Fruit fly (Drosophila melanogaster) whole organism, embryonic: Measurements from ENCODE around the gene Cdc14.
A peak's percentile ranks its signal among the peaks of the same experiment; 100 is the strongest.

Experiments
- B-H2 ChIP-seq: fragments of 200-800 bp; sonication (Bioruptor generic); optimal IDR thresholded peaks from 2 replicates; lab custom pipeline; 2018; ENCODE audit warnings: missing biosample characterization, mild to moderate bottlenecking, missing genetic modification characterization
- Bteb2 ChIP-seq: fragments of 200-800 bp; sonication (Bioruptor generic); optimal IDR thresholded peaks from 2 replicates; lab custom pipeline; 2016; ENCODE audit warnings: missing biosample characterization, missing genetic modification characterization
- CG10462 ChIP-seq: fragments of 200-800 bp; sonication (Bioruptor generic); optimal IDR thresholded peaks from 2 replicates; lab custom pipeline; 2016; ENCODE audit warnings: missing biosample characterization, missing genetic modification characterization
- CG10543 ChIP-seq: fragments of 200-800 bp; sonication (Bioruptor generic); optimal IDR thresholded peaks from 3 replicates; lab custom pipeline; 2017; ENCODE audit warnings: missing biosample characterization, mild to moderate bottlenecking, missing genetic modification characterization, moderate library complexity
- CG10979 ChIP-seq: fragments of 200-800 bp; sonication (Bioruptor generic); optimal IDR thresholded peaks from 2 replicates; lab custom pipeline; 2018; ENCODE audit warnings: missing biosample characterization, mild to moderate bottlenecking, missing genetic modification characterization, moderate library complexity
- CG11504 ChIP-seq: fragments of 200-800 bp; sonication (Bioruptor generic); optimal IDR thresholded peaks from 3 replicates; lab custom pipeline; 2019; ENCODE audit warnings: missing biosample characterization, mild to moderate bottlenecking, missing genetic modification characterization, moderate library complexity
- CG11695 ChIP-seq: fragments of 200-800 bp; sonication (Bioruptor generic); IDR thresholded peaks from 3 replicates; pipeline ENCODE4 v1.3.6; 2022; ENCODE audit warnings: missing biosample characterization, missing genetic modification characterization
- CG12299 ChIP-seq: fragments of 200-800 bp; sonication (Bioruptor generic); optimal IDR thresholded peaks from 2 replicates; lab custom pipeline; 2018; ENCODE audit warnings: missing biosample characterization, mild to moderate bottlenecking, missing genetic modification characterization
- CG12391 ChIP-seq: fragments of 200-800 bp; sonication (Bioruptor generic); optimal IDR thresholded peaks from 3 replicates; lab custom pipeline; 2018; ENCODE audit warnings: missing biosample characterization, mild to moderate bottlenecking, missing genetic modification characterization, moderate library complexity
- CG12659 ChIP-seq: fragments of 200-800 bp; sonication (Bioruptor generic); optimal IDR thresholded peaks from 3 replicates; lab custom pipeline; 2017; ENCODE audit warnings: mild to moderate bottlenecking, missing biosample characterization, missing genetic modification reagents, missing genetic modification characterization
- CG15269 ChIP-seq: fragments of 200-800 bp; sonication (Bioruptor generic); optimal IDR thresholded peaks from 2 replicates; lab custom pipeline; 2018; ENCODE audit warnings: missing biosample characterization, mild to moderate bottlenecking, missing genetic modification characterization, moderate library complexity
- CG15696 ChIP-seq: fragments of 200-800 bp; sonication (Bioruptor generic); optimal IDR thresholded peaks from 2 replicates; lab custom pipeline; 2019; ENCODE audit warnings: missing biosample characterization, mild to moderate bottlenecking, missing genetic modification characterization, moderate library complexity
- CG17912 ChIP-seq: fragments of 200-800 bp; sonication (Bioruptor generic); optimal IDR thresholded peaks from 2 replicates; lab custom pipeline; 2018; ENCODE audit warnings: missing biosample characterization, mild to moderate bottlenecking, missing genetic modification characterization
- CG2199 ChIP-seq: fragments of 200-800 bp; sonication (Bioruptor generic); IDR thresholded peaks from 3 replicates; pipeline ENCODE4 v1.3.6; 2022; ENCODE audit warnings: missing biosample characterization, missing genetic modification characterization
- CG31441 ChIP-seq: fragments of 200-800 bp; sonication (Bioruptor generic); IDR thresholded peaks from 2 replicates; pipeline ENCODE4 v1.3.6; 2022; ENCODE audit warnings: missing biosample characterization, missing genetic modification characterization
- CG3838 ChIP-seq: fragments of 200-800 bp; sonication (Bioruptor generic); optimal IDR thresholded peaks from 3 replicates; lab custom pipeline; 2016; ENCODE audit warnings: missing biosample characterization, missing genetic modification characterization
- CG4282 ChIP-seq: fragments of 200-800 bp; sonication (Bioruptor generic); optimal IDR thresholded peaks from 2 replicates; lab custom pipeline; 2016; ENCODE audit warnings: missing biosample characterization, missing genetic modification characterization
- CG4854 ChIP-seq: fragments of 200-800 bp; sonication (Bioruptor generic); optimal IDR thresholded peaks from 2 replicates; lab custom pipeline; 2016; ENCODE audit warnings: missing biosample characterization, missing genetic modification characterization, inconsistent platforms
- CG5245 ChIP-seq: fragments of 200-800 bp; sonication (Bioruptor generic); optimal IDR thresholded peaks from 3 replicates; lab custom pipeline; 2016; ENCODE audit warnings: missing biosample characterization, missing genetic modification characterization
- CG6813 ChIP-seq: fragments of 200-800 bp; sonication (Bioruptor generic); optimal IDR thresholded peaks from 2 replicates; lab custom pipeline; 2017; ENCODE audit warnings: missing biosample characterization, missing genetic modification characterization, mild to moderate bottlenecking, moderate library complexity, missing genetic modification reagents
- CG7357 ChIP-seq: fragments of 200-800 bp; sonication (Bioruptor generic); IDR thresholded peaks from 3 replicates; pipeline ENCODE4 v1.3.6; 2022; ENCODE audit warnings: missing biosample characterization, missing genetic modification characterization
- CG7963 ChIP-seq: fragments of 200-800 bp; sonication (Bioruptor generic); IDR thresholded peaks from 3 replicates; pipeline ENCODE4 v1.3.6; 2022; ENCODE audit warnings: missing biosample characterization, missing genetic modification characterization; ENCODE audit not compliant: partially characterized antibody
- CG7987 ChIP-seq: fragments of 200-800 bp; sonication (Bioruptor generic); optimal IDR thresholded peaks from 2 replicates; lab custom pipeline; 2018; ENCODE audit warnings: missing biosample characterization, mild to moderate bottlenecking, missing genetic modification characterization, moderate library complexity
- CTCF ChIP-seq: fragments of 200-800 bp; sonication (Bioruptor generic); optimal IDR thresholded peaks from 2 replicates; lab custom pipeline; 2017; ENCODE audit warnings: missing biosample characterization, mild to moderate bottlenecking, missing genetic modification characterization, moderate library complexity
- Dek ChIP-seq: fragments of 200-800 bp; sonication (Bioruptor generic); optimal IDR thresholded peaks from 3 replicates; lab custom pipeline; 2019; ENCODE audit warnings: missing biosample characterization, mild to moderate bottlenecking, missing genetic modification characterization, moderate library complexity
- E2f1 ChIP-seq: fragments of 200-800 bp; sonication (Bioruptor generic); IDR thresholded peaks from 2 replicates; pipeline ENCODE4 v1.3.6; 2022; ENCODE audit warnings: missing biosample characterization, missing genetic modification characterization
- Ets97D ChIP-seq: fragments of 200-800 bp; sonication (Bioruptor generic); optimal IDR thresholded peaks from 3 replicates; lab custom pipeline; 2016; ENCODE audit warnings: missing biosample characterization, missing genetic modification characterization
- Gug ChIP-seq: fragments of 200-800 bp; sonication (Bioruptor generic); IDR thresholded peaks from 4 replicates; pipeline ENCODE4 v1.3.6; 2022; ENCODE audit warnings: missing biosample characterization, missing genetic modification characterization
- Kr ChIP-seq: fragments of 200-800 bp; sonication (Bioruptor generic); optimal IDR thresholded peaks from 2 replicates; lab custom pipeline; 2017; ENCODE audit warnings: missing biosample characterization, mild to moderate bottlenecking, missing genetic modification characterization
- Lhr ChIP-seq: fragments of 200-800 bp; sonication (Bioruptor generic); optimal IDR thresholded peaks from 3 replicates; lab custom pipeline; 2017; ENCODE audit warnings: mild to moderate bottlenecking, missing biosample characterization, missing genetic modification reagents, missing genetic modification characterization
- MESR4 ChIP-seq: fragments of 200-800 bp; sonication (Bioruptor generic); optimal IDR thresholded peaks from 2 replicates; lab custom pipeline; 2018; ENCODE audit warnings: missing biosample characterization, mild to moderate bottlenecking, missing genetic modification characterization, moderate library complexity
- Mrtf ChIP-seq: fragments of 200-800 bp; sonication (Bioruptor generic); IDR thresholded peaks from 3 replicates; pipeline ENCODE4 v1.3.6; 2022; ENCODE audit warnings: missing biosample characterization, missing genetic modification characterization
- Spps ChIP-seq: fragments of 200-800 bp; sonication (Bioruptor generic); optimal IDR thresholded peaks from 2 replicates; lab custom pipeline; 2018; ENCODE audit warnings: missing biosample characterization, mild to moderate bottlenecking, missing genetic modification characterization
- Sry-δ ChIP-seq: fragments of 200-800 bp; sonication (Bioruptor generic); optimal IDR thresholded peaks from 2 replicates; lab custom pipeline; 2016; ENCODE audit warnings: missing biosample characterization, missing genetic modification characterization
- ab ChIP-seq: fragments of 200-800 bp; sonication (Bioruptor generic); optimal IDR thresholded peaks from 2 replicates; lab custom pipeline; 2016; ENCODE audit warnings: missing biosample characterization, missing genetic modification characterization
- ci ChIP-seq: fragments of 200-800 bp; sonication (Bioruptor generic); IDR thresholded peaks from 3 replicates; pipeline ENCODE4 v1.3.6; 2022; ENCODE audit warnings: missing biosample characterization, missing genetic modification characterization
- dmrt99B ChIP-seq: fragments of 200-800 bp; sonication (Bioruptor generic); optimal IDR thresholded peaks from 2 replicates; lab custom pipeline; 2018; ENCODE audit warnings: missing biosample characterization, mild to moderate bottlenecking, missing genetic modification characterization, moderate library complexity
- dpn ChIP-seq, 2 experiments: fragments of 200-800 bp; sonication (Bioruptor generic); optimal IDR thresholded peaks; 3 replicates each; lab custom pipeline; 2016; ENCODE audit warnings: missing biosample characterization in 2 of 2, missing genetic modification characterization in 2 of 2
- ems ChIP-seq: fragments of 200-800 bp; sonication (Bioruptor generic); optimal IDR thresholded peaks from 3 replicates; lab custom pipeline; 2016; ENCODE audit warnings: missing biosample characterization, missing genetic modification characterization
- gfzf ChIP-seq: fragments of 200-800 bp; sonication (Bioruptor generic); optimal IDR thresholded peaks from 2 replicates; lab custom pipeline; 2016; ENCODE audit warnings: missing biosample characterization, mild to moderate bottlenecking, missing genetic modification characterization, moderate library complexity
- gt ChIP-seq: fragments of 200-800 bp; sonication (Bioruptor generic); IDR thresholded peaks from 2 replicates; pipeline ENCODE4 v1.3.6; 2022; ENCODE audit warnings: missing biosample characterization, missing genetic modification characterization
- insv ChIP-seq, 2 experiments: fragments of 200-800 bp; sonication (Bioruptor generic); optimal IDR thresholded peaks; 3 replicates each; lab custom pipeline; 2016 to 2018; ENCODE audit warnings: missing biosample characterization in 2 of 2, missing genetic modification characterization in 2 of 2
- jumu ChIP-seq: fragments of 200-800 bp; sonication (Bioruptor generic); optimal IDR thresholded peaks from 3 replicates; lab custom pipeline; 2016; ENCODE audit warnings: missing biosample characterization, missing genetic modification characterization
- p53 ChIP-seq: fragments of 200-800 bp; sonication (Bioruptor generic); optimal IDR thresholded peaks from 2 replicates; lab custom pipeline; 2016; ENCODE audit warnings: missing biosample characterization, missing genetic modification characterization
- pnt ChIP-seq: fragments of 200-800 bp; sonication (Bioruptor generic); optimal IDR thresholded peaks from 3 replicates; lab custom pipeline; 2016; ENCODE audit warnings: missing biosample characterization, missing genetic modification characterization
- repo ChIP-seq: fragments of 200-800 bp; sonication (Bioruptor generic); optimal IDR thresholded peaks from 2 replicates; lab custom pipeline; 2016; ENCODE audit warnings: missing biosample characterization, missing genetic modification characterization
- so ChIP-seq: fragments of 200-800 bp; sonication (Bioruptor generic); IDR thresholded peaks from 3 replicates; pipeline ENCODE4 v1.3.6; 2022; ENCODE audit warnings: missing biosample characterization, missing genetic modification characterization
- stc ChIP-seq: fragments of 200-800 bp; sonication (Bioruptor generic); IDR thresholded peaks from 2 replicates; pipeline ENCODE4 v1.3.6; 2022; ENCODE audit warnings: missing biosample characterization, missing genetic modification characterization
- tx ChIP-seq: fragments of 200-800 bp; sonication (Bioruptor generic); optimal IDR thresholded peaks from 2 replicates; lab custom pipeline; 2016; ENCODE audit warnings: missing biosample characterization, missing genetic modification characterization
- zfh1 ChIP-seq: fragments of 200-800 bp; sonication (Bioruptor generic); IDR thresholded peaks from 3 replicates; pipeline ENCODE4 v1.3.6; 2022; ENCODE audit warnings: missing biosample characterization, missing genetic modification characterization

Cdc14 gene

dm6 chr2L:7808886-7809698, 1.4 kb downstream of the Cdc14 start (continued):
- TF ChIP-seq zfh1 (0 out of 3 replicates have a peak, but pooled peaks have one; percentile 3), repo (GFP tag; lab: Kevin White, UChicago) (no peak), insv (GFP tag; optimal IDR thresholded peaks at IDR 0.05; lab: Kevin White, UChicago) (peak in 1 of 2 experiments; percentile 60), jumu (GFP tag; lab: Kevin White, UChicago) (no peak), Ets97D (no peak), Lhr (GFP tag; lab: Kevin White, UChicago) (no peak), tx (GFP tag; lab: Kevin White, UChicago) (no peak), pnt (GFP tag; lab: Kevin White, UChicago) (no peak), CG10462 (GFP tag; lab: Kevin White, UChicago) (no peak), CG31441 (no peak), CG4282 (GFP tag; lab: Kevin White, UChicago) (no peak), CG5245 (GFP tag; lab: Kevin White, UChicago) (no peak), B-H2 (GFP tag; lab: Kevin White, UChicago) (no peak), MESR4 (no peak), CG7987 (GFP tag; lab: Kevin White, UChicago) (no peak), Bteb2 (GFP tag; lab: Kevin White, UChicago) (no peak), CG11504 (tag; lab: Kevin White, UChicago) (no peak), CG4854 (no peak), CG15696 (tag; lab: Kevin White, UChicago) (no peak), dmrt99B (tag; lab: Kevin White, UChicago) (no peak), ems (GFP tag; lab: Kevin White, UChicago) (no peak), dpn (GFP tag; optimal IDR thresholded peaks at IDR 0.05; lab: Kevin White, UChicago) (no peak), CG2199 (GFP tag; lab: Robert Waterston, UW) (0 out of 3 replicates have a peak, but pooled peaks have one; percentile 8), CG17912 (GFP tag; lab: Kevin White, UChicago) (no peak), CG7963 (GFP tag; lab: Robert Waterston, UW) (no peak), gfzf (GFP tag; lab: Kevin White, UChicago) (no peak), CG15269 (tag; lab: Kevin White, UChicago) (no peak), p53 (GFP tag; lab: Kevin White, UChicago) (no peak), Kr (GFP tag; lab: Kevin White, UChicago) (no peak), CG10979 (tag; lab: Kevin White, UChicago) (no peak), CG12391 (tag; lab: Kevin White, UChicago) (no peak), CG11695 (GFP tag; lab: Robert Waterston, UW) (no peak), CG12299 (tag; lab: Kevin White, UChicago) (no peak), CG6813 (GFP tag; lab: Kevin White, UChicago) (no peak), ci (GFP tag; lab: Robert Waterston, UW) (no peak; the same call in 2 of the 3 replicates), gt (GFP tag; lab: Robert Waterston, UW) (no peak), CG12659 (no peak), CTCF (GFP tag; lab: Kevin White, UChicago) (peak; percentile 89), Sry-δ (GFP tag; lab: Kevin White, UChicago) (no peak), Dek (no peak), CG7357 (GFP tag; lab: Robert Waterston, UW) (no peak), Spps (tag; lab: Kevin White, UChicago) (no peak), ab (GFP tag; lab: Kevin White, UChicago) (no peak), Gug (GFP tag; lab: Robert Waterston, UW) (no peak), stc (GFP tag; lab: Robert Waterston, UW) (peak; percentile 9; the same call in 1 of the 2 replicates), CG3838 (GFP tag; lab: Kevin White, UChicago) (no peak), E2f1 (peak; percentile 40; the same call in 1 of the 2 replicates), so (GFP tag; lab: Robert Waterston, UW) (peak; percentile 21; the same call in 1 of the 3 replicates), Mrtf (GFP tag; lab: Robert Waterston, UW) (no peak), CG10543 (GFP tag; lab: Kevin White, UChicago) (no peak)
